Fruit fly (Drosophila melanogaster) whole organism, embryonic: ENCODE measurements around the gene CG4025.

Experiments
- Antp ChIP-seq: fragments of 200-800 bp; sonication (Bioruptor generic); optimal IDR thresholded peaks from 3 replicates; lab custom pipeline; 2016; ENCODE audit warnings: missing biosample characterization, missing genetic modification characterization
- Atf-2 ChIP-seq: fragments of 200-800 bp; sonication (Bioruptor generic); optimal IDR thresholded peaks from 2 replicates; lab custom pipeline; 2016; ENCODE audit warnings: missing biosample characterization, missing genetic modification characterization
- Bgb ChIP-seq: fragments of 200-800 bp; sonication (Bioruptor generic); IDR thresholded peaks from 2 replicates; pipeline ENCODE4 v1.3.6; 2022; ENCODE audit warnings: missing biosample characterization, missing genetic modification characterization; ENCODE audit not compliant: partially characterized antibody
- CG11247 ChIP-seq: fragments of 200-800 bp; sonication (Bioruptor generic); IDR thresholded peaks from 2 replicates; pipeline ENCODE4 v1.3.6; 2022; ENCODE audit warnings: missing biosample characterization, missing genetic modification characterization
- CG11696 ChIP-seq: fragments of 200-800 bp; sonication (Bioruptor generic); IDR thresholded peaks from 2 replicates; pipeline ENCODE4 v1.3.6; 2022; ENCODE audit warnings: missing biosample characterization, missing genetic modification characterization
- CG12104 ChIP-seq: fragments of 200-800 bp; sonication (Bioruptor generic); optimal IDR thresholded peaks from 3 replicates; lab custom pipeline; 2016; ENCODE audit warnings: missing biosample characterization, missing genetic modification characterization
- CG12155 ChIP-seq: fragments of 200-800 bp; sonication (Bioruptor generic); optimal IDR thresholded peaks from 3 replicates; lab custom pipeline; 2016; ENCODE audit warnings: missing biosample characterization, missing genetic modification characterization
- CG14860 ChIP-seq: fragments of 200-800 bp; sonication (Bioruptor generic); IDR thresholded peaks from 3 replicates; pipeline ENCODE4 v1.3.6; 2022; ENCODE audit warnings: missing biosample characterization, missing genetic modification characterization; ENCODE audit not compliant: partially characterized antibody
- CG14965 ChIP-seq: fragments of 200-800 bp; sonication (Bioruptor generic); optimal IDR thresholded peaks from 2 replicates; lab custom pipeline; 2016; ENCODE audit warnings: missing biosample characterization, missing genetic modification characterization, borderline replicate concordance
- CG18011 ChIP-seq: fragments of 200-800 bp; sonication (Bioruptor generic); optimal IDR thresholded peaks from 2 replicates; lab custom pipeline; 2017; ENCODE audit warnings: missing biosample characterization, missing genetic modification characterization, mild to moderate bottlenecking, moderate library complexity, missing genotype
- CG2120 ChIP-seq: fragments of 200-800 bp; sonication (Bioruptor generic); optimal IDR thresholded peaks from 3 replicates; lab custom pipeline; 2016; ENCODE audit warnings: missing biosample characterization, missing genetic modification characterization
- CG2875 ChIP-seq: fragments of 200-800 bp; sonication (Bioruptor generic); optimal IDR thresholded peaks from 2 replicates; lab custom pipeline; 2017; ENCODE audit warnings: missing biosample characterization, mild to moderate bottlenecking, missing genetic modification characterization, missing genetic modification reagents
- CG33213 ChIP-seq: fragments of 200-800 bp; sonication (Bioruptor generic); optimal IDR thresholded peaks from 3 replicates; lab custom pipeline; 2016; ENCODE audit warnings: missing biosample characterization, missing genetic modification characterization
- CG3407 ChIP-seq: fragments of 200-800 bp; sonication (Bioruptor generic); optimal IDR thresholded peaks from 2 replicates; lab custom pipeline; 2018; ENCODE audit warnings: missing biosample characterization, mild to moderate bottlenecking, missing genetic modification characterization
- CG34376 ChIP-seq: fragments of 200-800 bp; sonication (Bioruptor generic); optimal IDR thresholded peaks from 2 replicates; lab custom pipeline; 2018; ENCODE audit warnings: missing biosample characterization, mild to moderate bottlenecking, missing genetic modification characterization
- CG7271 ChIP-seq: fragments of 200-800 bp; sonication (Bioruptor generic); optimal IDR thresholded peaks from 2 replicates; lab custom pipeline; 2018; ENCODE audit warnings: missing biosample characterization, mild to moderate bottlenecking, missing genetic modification characterization, moderate library complexity
- CG9215 ChIP-seq: fragments of 200-800 bp; sonication (Bioruptor generic); IDR thresholded peaks from 2 replicates; pipeline ENCODE4 v1.3.6; 2022; ENCODE audit warnings: missing biosample characterization, missing genetic modification characterization
- CG9609 ChIP-seq: fragments of 200-800 bp; sonication (Bioruptor generic); optimal IDR thresholded peaks from 3 replicates; lab custom pipeline; 2016; ENCODE audit warnings: missing biosample characterization, missing genetic modification characterization
- CHES-1-like ChIP-seq: fragments of 200-800 bp; sonication (Bioruptor generic); optimal IDR thresholded peaks from 2 replicates; lab custom pipeline; 2016; ENCODE audit warnings: missing biosample characterization, missing genetic modification characterization
- D ChIP-seq, 2 experiments: fragments of 200-800 bp in 1 of 2; fragments of >200 bp in 1 of 2; sonication (Bioruptor generic) in 1 of 2; optimal IDR thresholded peaks; 2 replicates in 1 of 2; 3 replicates in 1 of 2; lab custom pipeline; 2017; ENCODE audit warnings: mild to moderate bottlenecking in 1 of 2, missing biosample characterization in 1 of 2, missing genetic modification characterization in 1 of 2, missing genetic modification reagents in 1 of 2
- Drgx ChIP-seq: fragments of 200-800 bp; sonication (Bioruptor generic); IDR thresholded peaks from 2 replicates; pipeline ENCODE4 v1.3.6; 2022; ENCODE audit warnings: missing biosample characterization, missing genetic modification characterization
- Elba2 ChIP-seq: fragments of 200-800 bp; sonication (Bioruptor generic); optimal IDR thresholded peaks from 3 replicates; lab custom pipeline; 2016; ENCODE audit warnings: missing biosample characterization, missing genetic modification characterization
- Ets97D ChIP-seq: fragments of 200-800 bp; sonication (Bioruptor generic); optimal IDR thresholded peaks from 3 replicates; lab custom pipeline; 2016; ENCODE audit warnings: missing biosample characterization, missing genetic modification characterization
- Hand ChIP-seq: fragments of 200-800 bp; sonication (Bioruptor generic); optimal IDR thresholded peaks from 2 replicates; lab custom pipeline; 2017; ENCODE audit warnings: mild to moderate bottlenecking, missing biosample characterization, missing genetic modification reagents, missing genetic modification characterization
- Hr51 ChIP-seq, 2 experiments: fragments of 200-800 bp; sonication (Bioruptor generic); optimal IDR thresholded peaks; 2 replicates in 1 of 2; 3 replicates in 1 of 2; lab custom pipeline; 2016 to 2018; ENCODE audit warnings: missing biosample characterization in 2 of 2, missing genetic modification characterization in 2 of 2, mild to moderate bottlenecking in 1 of 2, moderate library complexity in 1 of 2
- Jarid2 ChIP-seq: fragments of 200-800 bp; sonication (Bioruptor generic); optimal IDR thresholded peaks from 3 replicates; lab custom pipeline; 2017; ENCODE audit warnings: mild to moderate bottlenecking, missing biosample characterization, missing genetic modification reagents, missing genetic modification characterization
- NC2α ChIP-seq: fragments of 200-800 bp; sonication (Bioruptor generic); optimal IDR thresholded peaks from 2 replicates; lab custom pipeline; 2016; ENCODE audit warnings: missing biosample characterization, missing genetic modification characterization
- Sin3A ChIP-seq: fragments of >200 bp; optimal IDR thresholded peaks from 2 replicates; lab custom pipeline; 2018
- Spps ChIP-seq: fragments of 200-800 bp; sonication (Bioruptor generic); optimal IDR thresholded peaks from 2 replicates; lab custom pipeline; 2018; ENCODE audit warnings: missing biosample characterization, mild to moderate bottlenecking, missing genetic modification characterization
- Stat92E ChIP-seq, 3 experiments: fragments of >200 bp in 2 of 3; fragments of 200-800 bp in 1 of 3; sonication (Bioruptor generic) in 1 of 3; optimal IDR thresholded peaks; 2 replicates each; lab custom pipeline; 2017 to 2019; ENCODE audit warnings: missing biosample characterization in 3 of 3, missing genetic modification characterization in 3 of 3, mild to moderate bottlenecking in 1 of 3, moderate library complexity in 1 of 3
- abd-A ChIP-seq: fragments of 200-800 bp; sonication (Bioruptor generic); optimal IDR thresholded peaks from 3 replicates; lab custom pipeline; 2019; ENCODE audit warnings: missing biosample characterization, mild to moderate bottlenecking, missing genetic modification characterization, moderate library complexity
- bsh ChIP-seq, 2 experiments: fragments of 200-800 bp; sonication (Bioruptor generic); optimal IDR thresholded peaks; 2 replicates each; lab custom pipeline; 2017 to 2018; ENCODE audit warnings: mild to moderate bottlenecking in 2 of 2, missing biosample characterization in 2 of 2, missing genetic modification characterization in 2 of 2, moderate library complexity in 1 of 2
- cato ChIP-seq: fragments of 200-800 bp; sonication (Bioruptor generic); optimal IDR thresholded peaks from 2 replicates; lab custom pipeline; 2016; ENCODE audit warnings: missing biosample characterization, missing genetic modification characterization, borderline replicate concordance
- corto ChIP-seq: fragments of 200-800 bp; sonication (Bioruptor generic); optimal IDR thresholded peaks from 2 replicates; lab custom pipeline; 2016; ENCODE audit warnings: missing biosample characterization, mild to moderate bottlenecking, missing genetic modification characterization, moderate library complexity
- crc ChIP-seq: fragments of 200-800 bp; sonication (Bioruptor generic); optimal IDR thresholded peaks from 2 replicates; lab custom pipeline; 2016; ENCODE audit warnings: missing biosample characterization, missing genetic modification characterization
- grn ChIP-seq: fragments of 200-800 bp; sonication (Bioruptor generic); optimal IDR thresholded peaks from 3 replicates; lab custom pipeline; 2017; ENCODE audit warnings: missing biosample characterization, missing genetic modification characterization
- gsb-n ChIP-seq: fragments of 200-800 bp; sonication (Bioruptor generic); optimal IDR thresholded peaks from 3 replicates; lab custom pipeline; 2018; ENCODE audit warnings: missing biosample characterization, mild to moderate bottlenecking, missing genetic modification characterization
- jigr1 ChIP-seq: fragments of 200-800 bp; sonication (Bioruptor generic); IDR thresholded peaks from 3 replicates; pipeline ENCODE4 v1.3.6; 2022; ENCODE audit warnings: missing biosample characterization, missing genetic modification characterization
- lab ChIP-seq: fragments of 200-800 bp; sonication (Bioruptor generic); optimal IDR thresholded peaks from 3 replicates; lab custom pipeline; 2017; ENCODE audit warnings: missing biosample characterization, missing genetic modification characterization, mild to moderate bottlenecking, moderate library complexity, missing genetic modification reagents
- lbe ChIP-seq: fragments of 200-800 bp; sonication (Bioruptor generic); optimal IDR thresholded peaks from 2 replicates; lab custom pipeline; 2016; ENCODE audit warnings: missing biosample characterization, mild to moderate bottlenecking, missing genetic modification characterization
- pum ChIP-seq: fragments of 200-800 bp; sonication (Bioruptor generic); optimal IDR thresholded peaks from 2 replicates; lab custom pipeline; 2016; ENCODE audit warnings: missing biosample characterization, missing genetic modification characterization
- row ChIP-seq: fragments of 200-800 bp; sonication (Bioruptor generic); IDR thresholded peaks from 3 replicates; pipeline ENCODE4 v1.3.6; 2022; ENCODE audit warnings: missing biosample characterization, missing genetic modification characterization
- slbo ChIP-seq: fragments of 200-800 bp; sonication (Bioruptor generic); IDR thresholded peaks from 2 replicates; pipeline ENCODE4 v1.3.6; 2022; ENCODE audit warnings: missing biosample characterization, missing genetic modification characterization
- sna ChIP-seq: fragments of 200-800 bp; sonication (Bioruptor generic); IDR thresholded peaks from 2 replicates; pipeline ENCODE4 v1.3.6; 2022; ENCODE audit warnings: missing biosample characterization, missing genetic modification characterization; ENCODE audit not compliant: partially characterized antibody
- sob ChIP-seq: fragments of 200-800 bp; sonication (Bioruptor generic); IDR thresholded peaks from 2 replicates; pipeline ENCODE4 v1.3.6; 2022; ENCODE audit warnings: missing biosample characterization, missing genetic modification characterization
- tna ChIP-seq: fragments of 200-800 bp; sonication (Bioruptor generic); IDR thresholded peaks from 2 replicates; pipeline ENCODE4 v1.3.6; 2022; ENCODE audit warnings: missing biosample characterization, missing genetic modification characterization; ENCODE audit not compliant: partially characterized antibody
- usp ChIP-seq: fragments of >200 bp; optimal IDR thresholded peaks from 2 replicates; lab custom pipeline; 2017; ENCODE audit warnings: missing biosample characterization, missing genetic modification characterization
- yki ChIP-seq: fragments of >200 bp; optimal IDR thresholded peaks from 3 replicates; lab custom pipeline; 2018
- z ChIP-seq: fragments of 200-800 bp; sonication (Bioruptor generic); IDR thresholded peaks from 3 replicates; pipeline ENCODE4 v1.3.6; 2022; ENCODE audit warnings: missing biosample characterization, missing genetic modification characterization

The CG4025 gene

DNA sequence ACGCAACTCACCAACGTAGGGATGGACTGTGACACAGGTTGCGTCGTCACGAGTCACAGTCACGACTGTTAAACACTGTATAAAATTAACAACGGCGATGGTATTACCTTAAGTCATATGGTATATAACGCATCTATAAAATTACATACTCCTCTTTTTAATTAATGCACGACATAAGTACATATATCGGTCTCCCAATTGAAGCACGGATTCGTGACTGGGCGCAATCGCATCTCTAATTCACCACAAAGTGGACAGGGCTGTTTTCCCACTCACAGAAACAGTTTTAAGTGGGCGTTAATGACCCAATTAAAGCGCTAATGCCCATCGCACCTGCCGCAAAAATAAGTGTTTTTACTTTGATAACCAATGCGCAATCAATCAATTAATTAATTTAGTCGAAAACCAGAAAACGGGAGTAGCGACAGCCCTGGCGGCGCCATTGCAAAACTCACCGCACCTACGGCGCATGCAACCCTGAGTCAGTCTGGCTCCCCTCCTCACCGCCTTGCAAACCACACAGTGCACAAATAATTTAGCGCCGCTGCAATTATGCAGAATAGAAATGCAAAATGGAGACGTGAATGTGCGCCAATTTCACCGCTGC, 35.4 kb upstream of the CG4025 start, which contains the start of gene CG4313 (continued):
- TF ChIP-seq CG14860 (GFP tag; lab: Robert Waterston, UW) (peak; percentile 88), tna (GFP tag; lab: Robert Waterston, UW) (peak; percentile 71; the same call in 1 of the 2 replicates), bsh (GFP tag; optimal IDR thresholded peaks at IDR 0.05; lab: Kevin White, UChicago) (peak in 1 of 2 experiments; percentile 59), abd-A (no peak), CG2120 (GFP tag; lab: Kevin White, UChicago) (peak; percentile 83), Hr51 (GFP tag; optimal IDR thresholded peaks at IDR 0.05; lab: Kevin White, UChicago) (peak; percentile 51 to 69), D (optimal IDR thresholded peaks at IDR 0.05; lab: Kevin White, UChicago) (no peak), D (GFP tag; optimal IDR thresholded peaks at IDR 0.05; lab: Kevin White, UChicago) (peak; percentile 43), Jarid2 (GFP tag; lab: Kevin White, UChicago) (no peak), Sin3A (lab: Kevin White, UChicago) (peak; percentile 75), CHES-1-like (GFP tag; lab: Kevin White, UChicago) (peak; percentile 77), crc (GFP tag; lab: Kevin White, UChicago) (peak; percentile 46), jigr1 (GFP tag; lab: Robert Waterston, UW) (no peak), lbe (GFP tag; lab: Kevin White, UChicago) (peak; percentile 55), corto (GFP tag; lab: Kevin White, UChicago) (no peak), cato (GFP tag; lab: Kevin White, UChicago) (peak; percentile 35), CG12104 (GFP tag; lab: Kevin White, UChicago) (peak; percentile 60), gsb-n (tag; lab: Kevin White, UChicago) (peak; percentile 37), sob (GFP tag; lab: Robert Waterston, UW) (peak; percentile 64; the same call in 1 of the 2 replicates), grn (GFP tag; lab: Kevin White, UChicago) (no peak), Atf-2 (GFP tag; lab: Kevin White, UChicago) (peak; percentile 63), Hand (GFP tag; lab: Kevin White, UChicago) (no peak), Antp (GFP tag; lab: Kevin White, UChicago) (peak; percentile 75), CG7271 (tag; lab: Kevin White, UChicago) (no peak), pum (GFP tag; lab: Kevin White, UChicago) (peak; percentile 67), CG9215 (GFP tag; lab: Robert Waterston, UW) (peak; percentile 79), NC2α (peak; percentile 1), z (GFP tag; lab: Robert Waterston, UW) (no peak), CG14965 (no peak), CG18011 (peak; percentile 53), CG2875 (GFP tag; lab: Kevin White, UChicago) (peak; percentile 25), Elba2 (GFP tag; lab: Kevin White, UChicago) (no peak), CG3407 (peak; percentile 26), row (GFP tag; lab: Robert Waterston, UW) (peak; percentile 95), Ets97D (peak; percentile 42), sna (GFP tag; lab: Robert Waterston, UW) (peak; percentile 83), CG11696 (no peak), Stat92E (GFP tag; optimal IDR thresholded peaks at IDR 0.05; lab: Kevin White, UChicago) (no peak), usp (GFP tag; lab: Kevin White, UChicago) (no peak), Drgx (GFP tag; lab: Robert Waterston, UW) (peak; percentile 54; the same call in 1 of the 2 replicates), yki (lab: Kevin White, UChicago) (no peak), CG9609 (GFP tag; lab: Kevin White, UChicago) (peak; percentile 77), CG11247 (peak; percentile 48; the same call in 1 of the 2 replicates), CG34376 (GFP tag; lab: Kevin White, UChicago) (peak; percentile 68), CG33213 (GFP tag; lab: Kevin White, UChicago) (peak; percentile 24), Bgb (GFP tag; lab: Robert Waterston, UW) (peak; percentile 69), slbo (GFP tag; lab: Robert Waterston, UW) (peak; percentile 79), Spps (tag; lab: Kevin White, UChicago) (peak; percentile 40), CG12155 (GFP tag; lab: Kevin White, UChicago) (peak; percentile 61), lab (GFP tag; lab: Kevin White, UChicago) (peak; percentile 63)
